Fruit fly (Drosophila melanogaster) whole organism, adult: ENCODE results near the gene Nrx-1.
A peak's percentile ranks its signal among the peaks of the same experiment; 100 is the strongest.

Experiments used
- CG11617 ChIP-seq: fragments of 200-800 bp; sonication (Bioruptor generic); optimal IDR thresholded peaks from 2 replicates; lab custom pipeline; 2017; ENCODE audit warnings: mild to moderate bottlenecking, missing biosample characterization, missing genetic modification reagents, missing genetic modification characterization
- CG12768 ChIP-seq: fragments of 200-800 bp; sonication (Bioruptor generic); optimal IDR thresholded peaks from 2 replicates; lab custom pipeline; 2017; ENCODE audit warnings: missing biosample characterization, missing genetic modification characterization, mild to moderate bottlenecking, moderate library complexity, missing genetic modification reagents
- CG14711 ChIP-seq: fragments of 200-800 bp; sonication (Bioruptor generic); optimal IDR thresholded peaks from 2 replicates; lab custom pipeline; 2018; ENCODE audit warnings: missing biosample characterization, mild to moderate bottlenecking, missing genetic modification characterization, moderate library complexity
- CG1620 ChIP-seq: fragments of 200-800 bp; sonication (Bioruptor generic); optimal IDR thresholded peaks from 2 replicates; lab custom pipeline; 2016; ENCODE audit warnings: missing biosample characterization, missing genetic modification characterization
- CG33017 ChIP-seq: fragments of 200-800 bp; sonication (Bioruptor generic); optimal IDR thresholded peaks from 2 replicates; lab custom pipeline; 2018; ENCODE audit warnings: missing biosample characterization, mild to moderate bottlenecking, missing genetic modification characterization, moderate library complexity
- CG5204 ChIP-seq: fragments of 200-800 bp; sonication (Bioruptor generic); optimal IDR thresholded peaks from 2 replicates; lab custom pipeline; 2016; ENCODE audit warnings: missing biosample characterization, missing genetic modification characterization
- CG7045 ChIP-seq: fragments of 200-800 bp; sonication (Bioruptor generic); optimal IDR thresholded peaks from 2 replicates; lab custom pipeline; 2017; ENCODE audit warnings: missing biosample characterization, mild to moderate bottlenecking, missing genetic modification characterization
- CG7101 ChIP-seq: fragments of 200-800 bp; sonication (Bioruptor generic); optimal IDR thresholded peaks from 2 replicates; lab custom pipeline; 2018; ENCODE audit warnings: missing biosample characterization, mild to moderate bottlenecking, missing genetic modification characterization, moderate library complexity
- Clk ChIP-seq: fragments of 200-800 bp; sonication (Bioruptor generic); optimal IDR thresholded peaks from 2 replicates; lab custom pipeline; 2017; ENCODE audit warnings: missing biosample characterization, missing genetic modification characterization
- Crg-1 ChIP-seq: fragments of 200-800 bp; sonication (Bioruptor generic); optimal IDR thresholded peaks from 2 replicates; lab custom pipeline; 2016; ENCODE audit warnings: missing biosample characterization, missing genetic modification characterization
- Hr96 ChIP-seq: fragments of 200-800 bp; sonication (Bioruptor generic); optimal IDR thresholded peaks from 2 replicates; lab custom pipeline; 2016; ENCODE audit warnings: missing biosample characterization, missing genetic modification characterization
- Mnt ChIP-seq: fragments of 200-800 bp; sonication (Bioruptor generic); optimal IDR thresholded peaks from 2 replicates; lab custom pipeline; 2016; ENCODE audit warnings: missing biosample characterization, mild to moderate bottlenecking, missing genetic modification characterization
- bab1 ChIP-seq: fragments of 200-800 bp; sonication (Bioruptor generic); optimal IDR thresholded peaks from 3 replicates; lab custom pipeline; 2019; ENCODE audit warnings: missing biosample characterization, mild to moderate bottlenecking, missing genetic modification characterization, moderate library complexity
- cic ChIP-seq: fragments of 200-800 bp; sonication (Bioruptor generic); optimal IDR thresholded peaks from 2 replicates; lab custom pipeline; 2017; ENCODE audit warnings: missing biosample characterization, mild to moderate bottlenecking, missing genetic modification characterization, moderate library complexity
- cnc ChIP-seq, 2 experiments: fragments of >200 bp; optimal IDR thresholded peaks; 2 replicates each; lab custom pipeline; 2017
- kay ChIP-seq: fragments of 200-800 bp; sonication (Bioruptor generic); peaks from one replicate; lab custom pipeline; 2016; ENCODE audit warnings: missing biosample characterization, missing genetic modification characterization, borderline replicate concordance
- ovo ChIP-seq: fragments of 200-800 bp; sonication (Bioruptor generic); optimal IDR thresholded peaks from 2 replicates; lab custom pipeline; 2016; ENCODE audit warnings: missing biosample characterization, missing genetic modification characterization
- pad ChIP-seq: fragments of 200-800 bp; sonication (Bioruptor generic); optimal IDR thresholded peaks from 3 replicates; lab custom pipeline; 2017; ENCODE audit warnings: missing biosample characterization, missing genetic modification characterization, mild to moderate bottlenecking, moderate library complexity, missing genetic modification reagents
- tj ChIP-seq: fragments of 200-800 bp; sonication (Bioruptor generic); optimal IDR thresholded peaks from 3 replicates; lab custom pipeline; 2017; ENCODE audit warnings: missing biosample characterization, mild to moderate bottlenecking, missing genetic modification characterization, moderate library complexity
- toe ChIP-seq: fragments of 200-800 bp; sonication (Bioruptor generic); optimal IDR thresholded peaks from 2 replicates; lab custom pipeline; 2016; ENCODE audit warnings: missing biosample characterization, missing genetic modification characterization

Nrx-1 gene

dm6 chr3R:22454397-22455334 lies 13.6 kb upstream of the Nrx-1 start:
- TF ChIP-seq tj (GFP tag; lab: Kevin White, UChicago), result no peak
- peak; percentile 48 for TF ChIP-seq kay
- TF ChIP-seq toe (GFP tag; lab: Kevin White, UChicago), result no peak
- TF ChIP-seq cic (GFP tag; lab: Kevin White, UChicago), result peak; percentile 1
- TF ChIP-seq CG5204 (GFP tag; lab: Kevin White, UChicago), result no peak
- TF ChIP-seq CG14711 (tag; lab: Kevin White, UChicago), result no peak
- no peak for TF ChIP-seq Hr96
- TF ChIP-seq CG12768, result no peak

dm6 chr3R:22455335-22455985 lies 12.9 kb upstream of the Nrx-1 start:
- peak; percentile 4 for TF ChIP-seq toe (GFP tag; lab: Kevin White, UChicago)
- TF ChIP-seq CG7045 (GFP tag; lab: Kevin White, UChicago), result peak; percentile 34
- no peak for TF ChIP-seq cic (GFP tag; lab: Kevin White, UChicago)
- TF ChIP-seq Hr96, result no peak
- no peak for TF ChIP-seq CG1620 (GFP tag; lab: Kevin White, UChicago)
- peak in 1 of 2 experiments; percentile 25 for TF ChIP-seq cnc (optimal IDR thresholded peaks at IDR 0.05; lab: Kevin White, UChicago)
- TF ChIP-seq tj (GFP tag; lab: Kevin White, UChicago), result peak; percentile 13
- TF ChIP-seq CG11617 (GFP tag; lab: Kevin White, UChicago), result no peak
- TF ChIP-seq bab1 (GFP tag; lab: Kevin White, UChicago), result no peak

dm6 chr3R:22456007-22456406 lies 12.3 kb upstream of the Nrx-1 start:
- no peak for TF ChIP-seq CG5204 (GFP tag; lab: Kevin White, UChicago)
- no peak for TF ChIP-seq Clk (GFP tag; lab: Kevin White, UChicago)
- no peak for TF ChIP-seq Hr96
- TF ChIP-seq kay, result no peak
- TF ChIP-seq pad (GFP tag; lab: Kevin White, UChicago), result no peak
- no peak for TF ChIP-seq CG1620 (GFP tag; lab: Kevin White, UChicago)
- TF ChIP-seq CG11617 (GFP tag; lab: Kevin White, UChicago), result no peak
- TF ChIP-seq Mnt (GFP tag; lab: Kevin White, UChicago), result no peak
- no peak for TF ChIP-seq CG7045 (GFP tag; lab: Kevin White, UChicago)
- no peak for TF ChIP-seq cnc (optimal IDR thresholded peaks at IDR 0.05; lab: Kevin White, UChicago)
- TF ChIP-seq cic (GFP tag; lab: Kevin White, UChicago), result no peak
- TF ChIP-seq tj (GFP tag; lab: Kevin White, UChicago), result no peak
- no peak for TF ChIP-seq CG33017 (tag; lab: Kevin White, UChicago)
- no peak for TF ChIP-seq CG14711 (tag; lab: Kevin White, UChicago)
- TF ChIP-seq CG12768, result no peak
- no peak for TF ChIP-seq Crg-1 (GFP tag; lab: Kevin White, UChicago)
- no peak for TF ChIP-seq toe (GFP tag; lab: Kevin White, UChicago)
- TF ChIP-seq CG7101 (tag; lab: Kevin White, UChicago), result no peak
- TF ChIP-seq bab1 (GFP tag; lab: Kevin White, UChicago), result no peak
- no peak for TF ChIP-seq ovo (GFP tag; lab: Kevin White, UChicago)

DNA sequence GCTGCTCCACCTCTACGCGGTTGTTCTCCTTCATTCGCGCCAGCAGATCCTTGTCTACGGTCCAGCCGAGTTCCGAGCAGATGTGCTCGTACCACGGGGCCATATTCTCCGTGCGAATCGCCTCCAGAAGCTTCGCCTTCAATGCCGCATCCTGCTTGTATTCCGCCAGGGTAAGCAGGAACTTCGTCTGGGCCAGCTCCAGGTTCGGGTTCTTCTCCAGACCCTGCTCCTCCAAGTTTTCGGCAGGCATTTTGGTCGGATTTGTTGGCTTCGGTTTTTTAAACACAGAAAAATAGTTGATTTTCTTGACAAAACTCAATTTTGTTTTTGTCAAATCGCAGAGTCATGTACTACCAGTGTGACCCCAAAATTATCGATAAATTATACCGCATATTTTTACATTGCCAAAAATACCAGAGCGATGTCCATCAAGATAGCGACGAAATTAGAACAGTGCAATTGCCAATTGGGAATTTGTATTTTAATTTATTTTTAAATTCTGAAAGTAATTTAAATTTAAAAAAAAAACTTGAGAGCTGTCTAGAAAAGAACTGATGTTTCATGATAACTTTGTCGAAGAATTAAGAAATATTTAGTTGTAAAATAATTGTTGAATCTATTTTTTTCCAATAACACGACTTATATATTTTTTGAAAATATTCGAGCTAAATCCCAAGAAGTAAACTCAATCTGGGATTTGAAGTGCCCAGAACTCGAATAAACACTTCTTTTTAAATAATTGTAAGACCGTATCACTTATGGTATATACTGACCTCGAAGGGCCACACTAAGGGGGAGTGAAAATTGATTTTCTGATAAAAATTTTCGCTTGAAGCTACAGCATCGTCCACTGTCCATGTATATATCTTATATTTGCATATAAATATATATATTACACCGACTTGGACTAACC lies 6.4 kb upstream of the Nrx-1 start, which contains the start of the genes Rpn7 and AP-2mu:
Rpn7 (minus strand) TSS at position 382 of the 913 bp plus-strand sequence.
AP-2mu (plus strand) TSS at position 783 of the 913 bp plus-strand sequence.
- TF ChIP-seq pad (GFP tag; lab: Kevin White, UChicago) (peak; percentile 37), CG7045 (GFP tag; lab: Kevin White, UChicago) (no peak), cnc (optimal IDR thresholded peaks at IDR 0.05; lab: Kevin White, UChicago) (peak; percentile 61 to 73), Clk (GFP tag; lab: Kevin White, UChicago) (no peak), toe (GFP tag; lab: Kevin White, UChicago) (no peak), Mnt (GFP tag; lab: Kevin White, UChicago) (peak; percentile 16), CG14711 (tag; lab: Kevin White, UChicago) (no peak), CG7101 (tag; lab: Kevin White, UChicago) (no peak), CG5204 (GFP tag; lab: Kevin White, UChicago) (no peak), kay (peak; percentile 83), tj (GFP tag; lab: Kevin White, UChicago) (peak; percentile 4)

DNA sequence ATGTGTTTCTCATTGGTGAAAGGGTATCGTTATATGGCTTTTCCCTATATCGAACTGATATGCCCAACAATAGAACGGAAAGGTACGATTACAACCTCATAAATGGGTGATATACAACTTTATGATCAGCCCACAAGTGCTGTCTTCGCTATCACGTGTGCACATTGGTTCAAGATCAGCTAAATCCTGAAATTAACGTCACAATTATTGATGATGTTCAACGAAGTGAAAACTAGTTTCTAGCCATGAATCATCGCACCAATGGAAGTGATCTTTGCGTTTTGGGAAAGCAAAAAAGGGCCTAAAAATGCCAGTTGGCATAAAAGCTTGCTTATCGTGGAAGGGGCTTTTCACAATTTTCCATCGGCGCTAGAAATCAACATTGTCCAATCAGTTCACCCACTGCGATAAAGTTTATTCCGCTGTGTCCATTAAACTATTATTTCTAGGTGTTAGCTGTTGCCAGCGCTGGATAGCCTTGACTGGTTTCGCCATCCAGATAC lies 3.6 kb upstream of the Nrx-1 start, which contains the start of gene CG7054:
CG7054 (plus strand) TSS at position 375 of the 503 bp plus-strand sequence.
- no peak for TF ChIP-seq Crg-1 (GFP tag; lab: Kevin White, UChicago)
- no peak for TF ChIP-seq cnc (optimal IDR thresholded peaks at IDR 0.05; lab: Kevin White, UChicago)
- no peak for TF ChIP-seq CG5204 (GFP tag; lab: Kevin White, UChicago)
- TF ChIP-seq CG14711 (tag; lab: Kevin White, UChicago), result peak; percentile 42
- peak; percentile 54 for TF ChIP-seq Mnt (GFP tag; lab: Kevin White, UChicago)
- TF ChIP-seq CG33017 (tag; lab: Kevin White, UChicago), result peak; percentile 65
- peak; percentile 65 for TF ChIP-seq tj (GFP tag; lab: Kevin White, UChicago)
- peak; percentile 15 for TF ChIP-seq bab1 (GFP tag; lab: Kevin White, UChicago)
- peak; percentile 72 for TF ChIP-seq CG7045 (GFP tag; lab: Kevin White, UChicago)
- TF ChIP-seq Clk (GFP tag; lab: Kevin White, UChicago), result no peak
- peak; percentile 68 for TF ChIP-seq CG11617 (GFP tag; lab: Kevin White, UChicago)
- TF ChIP-seq CG1620 (GFP tag; lab: Kevin White, UChicago), result peak; percentile 10
- TF ChIP-seq CG7101 (tag; lab: Kevin White, UChicago), result peak; percentile 71
- peak; percentile 61 for TF ChIP-seq CG12768
- TF ChIP-seq toe (GFP tag; lab: Kevin White, UChicago), result no peak
- TF ChIP-seq pad (GFP tag; lab: Kevin White, UChicago), result peak; percentile 49
- peak; percentile 9 for TF ChIP-seq ovo (GFP tag; lab: Kevin White, UChicago)
- TF ChIP-seq cic (GFP tag; lab: Kevin White, UChicago), result peak; percentile 78
- peak; percentile 46 for TF ChIP-seq Hr96
- TF ChIP-seq kay, result peak; percentile 98
